Worm (Caenorhabditis elegans) whole organism, L4 larva: ENCODE data around the gene clec-203.

ENCODE experiments used
- ama-1 ChIP-seq: fragments of 150-350 bp; optimal IDR thresholded peaks from 2 replicates; lab custom pipeline; 2014; ENCODE audit warnings: inconsistent platforms, mixed read lengths
- ceh-28 ChIP-seq: fragments of 150-350 bp; optimal IDR thresholded peaks from 2 replicates; lab custom pipeline; 2014; ENCODE audit warnings: missing biosample characterization, missing genetic modification reagents, missing genetic modification characterization
- ctbp-1 ChIP-seq: fragments of 200-800 bp; sonication (Bioruptor generic); IDR thresholded peaks from 2 replicates; pipeline ENCODE4 v1.3.6; 2022; ENCODE audit warnings: missing genetic modification reagents, missing genetic modification characterization, missing compliant biosample characterization
- lsy-2 ChIP-seq, 2 experiments: fragments of 150-350 bp in 1 of 2; sonication (generic microtip) in 1 of 2; optimal IDR thresholded peaks; 2 replicates each; lab custom pipeline; 2014 to 2017; ENCODE audit warnings: missing biosample characterization in 2 of 2, missing genetic modification characterization in 2 of 2
- nhr-237 ChIP-seq: sonication (generic microtip); optimal IDR thresholded peaks from 2 replicates; lab custom pipeline; 2017; ENCODE audit warnings: missing biosample characterization, missing genetic modification characterization
- nhr-25 ChIP-seq: sonication (generic microtip); optimal IDR thresholded peaks from 2 replicates; lab custom pipeline; 2017; ENCODE audit warnings: missing genetic modification characterization, mild to moderate bottlenecking, missing compliant biosample characterization, antibody characterized with exemption, moderate library complexity, borderline replicate concordance; ENCODE audit not compliant: insufficient read depth
- nhr-48 ChIP-seq: sonication (generic microtip); optimal IDR thresholded peaks from 2 replicates; lab custom pipeline; 2016; ENCODE audit warnings: mild to moderate bottlenecking, missing genetic modification characterization, missing compliant biosample characterization
- snpc-4 ChIP-seq: fragments of 150-350 bp; optimal IDR thresholded peaks from 2 replicates; lab custom pipeline; 2014; ENCODE audit warnings: missing biosample characterization, missing genetic modification characterization
- unc-62 ChIP-seq, 3 experiments: fragments of 150-350 bp in 1 of 3; sonication (generic microtip); optimal IDR thresholded peaks in 2 of 3; peaks in 1 of 3; 1 replicate in 1 of 3; 2 replicates in 2 of 3; lab custom pipeline; 2014 to 2017; ENCODE audit warnings: missing biosample characterization in 3 of 3, missing genetic modification characterization in 3 of 3, missing genetic modification reagents in 3 of 3, missing genotype in 1 of 3
- zfp-2 ChIP-seq: sonication (generic microtip); optimal IDR thresholded peaks from 2 replicates; lab custom pipeline; 2016; ENCODE audit warnings: mild to moderate bottlenecking, missing genetic modification characterization, missing compliant biosample characterization

- TF ChIP-seq lsy-2 (tag; optimal IDR thresholded peaks at IDR 0.05; lab: Kevin White, UChicago) (no peak), ctbp-1 (GFP tag; lab: Robert Waterston, UW) (no peak), nhr-237 (tag; lab: Kevin White, UChicago) (no peak), unc-62 (GFP tag; optimal IDR thresholded peaks at IDR 0.05 in 1 of 2; lab: Kevin White, UChicago) (no peak), unc-62 (tag; optimal IDR thresholded peaks at IDR 0.05; lab: Kevin White, UChicago) (no peak), ama-1 (lab: Kevin White, UChicago) (no peak), nhr-25 (tag; lab: Kevin White, UChicago) (no peak), snpc-4 (no peak), nhr-48 (no peak), zfp-2 (tag; lab: Kevin White, UChicago) (no peak), ceh-28 (tag; lab: Kevin White, UChicago) (no peak)
These were observed 38.7 kb upstream of the clec-203 start for ce11 chrV:1049334-1049733.
